Worm (Caenorhabditis elegans): ENCODE data around the gene C25E10.4.

DNA sequence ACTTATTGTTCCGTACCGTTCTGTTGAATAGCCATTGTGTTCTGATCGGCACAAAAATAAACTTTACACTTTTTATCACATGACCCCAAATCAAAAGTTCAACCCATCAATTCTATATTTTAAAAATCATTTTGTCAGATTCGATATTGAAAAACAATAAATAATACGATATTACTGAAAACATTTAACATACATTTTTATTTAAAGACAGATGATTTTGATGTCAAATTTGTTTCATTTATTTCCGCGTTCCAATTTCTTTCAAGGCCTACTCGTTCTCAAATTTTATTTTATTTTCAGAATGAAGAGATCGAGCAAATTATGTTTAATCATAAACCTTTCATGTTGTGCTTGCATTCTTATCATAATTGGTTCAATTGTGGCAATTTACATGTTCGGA is 38.6 kb upstream of the C25E10.4 start, which contains the start of gene F59E11.5:
- no peak for TF ChIP-seq elt-3 (tag; optimal IDR thresholded peaks at IDR 0.05)
- TF ChIP-seq lsy-2 (tag; optimal IDR thresholded peaks at IDR 0.05) = no peak
- no peak for TF ChIP-seq zip-4 (GFP tag; optimal IDR thresholded peaks at IDR 0.05)
- no peak for TF ChIP-seq nhr-28 (tag; optimal IDR thresholded peaks at IDR 0.05)

Data from whole organism, L1 larva.